Worm (Caenorhabditis elegans): ENCODE measurements around the gene nono-1.

DNA sequence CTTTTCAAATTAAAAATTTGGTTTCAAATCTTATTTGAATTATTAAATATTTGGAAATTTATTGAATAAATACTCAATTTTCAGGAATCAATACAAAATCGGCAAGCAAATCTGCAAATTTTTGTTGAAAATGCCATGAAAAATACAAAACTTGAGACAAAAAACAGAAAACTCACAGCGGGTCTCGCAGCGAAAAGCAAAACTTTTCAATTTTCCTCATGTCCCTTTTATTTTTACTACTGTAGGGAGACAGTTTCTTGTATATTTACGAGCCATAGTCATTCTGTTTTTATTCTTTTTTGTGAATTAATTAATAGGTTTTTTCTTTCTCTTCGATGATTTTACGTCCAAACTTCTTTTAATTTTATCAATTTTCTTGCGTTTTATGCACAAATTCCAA lies 30.4 kb upstream of the nono-1 start:
- TF ChIP-seq sptf-2 (GFP tag; optimal IDR thresholded peaks at IDR 0.05) (no peak), mxl-1 (tag; optimal IDR thresholded peaks at IDR 0.05) (no peak), K11D2.4 (GFP tag; IDR thresholded peaks at IDR 0.05) (no peak), sdz-38 (tag; optimal IDR thresholded peaks at IDR 0.05) (no peak), F57A8.1 (GFP tag; optimal IDR thresholded peaks at IDR 0.05) (no peak), gei-17 (GFP tag; optimal IDR thresholded peaks at IDR 0.05) (no peak)
